Fruit fly (Drosophila melanogaster): ENCODE measurements around the gene Best1.

DNA sequence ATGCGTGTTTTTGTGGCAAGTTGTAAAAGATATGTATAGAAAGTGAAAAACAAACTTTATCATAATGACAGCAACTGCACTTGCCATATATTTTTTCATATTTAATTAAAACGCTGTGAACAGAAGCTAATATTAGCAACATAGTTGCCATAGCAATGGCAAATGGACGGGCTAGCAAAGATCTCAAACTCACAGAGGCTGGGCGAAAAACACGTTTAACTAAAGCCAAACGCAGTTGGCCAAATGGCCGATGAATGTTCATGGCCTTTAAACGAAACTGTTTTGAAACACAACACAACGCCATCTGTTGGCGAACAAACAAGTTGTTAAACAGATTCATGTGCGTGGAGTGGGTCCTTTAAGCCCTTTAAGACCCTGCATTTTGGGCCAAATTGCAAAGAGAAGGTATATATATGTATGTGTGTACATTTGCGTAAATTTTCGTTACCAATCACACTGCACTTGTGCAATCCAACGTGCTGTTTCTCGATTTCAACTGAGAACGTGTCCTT lies 21.9 kb downstream of the Best1 start:
- TF ChIP-seq Hr78 (GFP tag; optimal IDR thresholded peaks at IDR 0.05) (no peak), Dfd (GFP tag; optimal IDR thresholded peaks at IDR 0.05) (no peak), Dll (GFP tag; IDR thresholded peaks at IDR 0.05; ENCODE audit: partially characterized antibody) (no peak)
